Worm (Caenorhabditis elegans) whole organism, dauer: ENCODE results near the gene B0244.17.

Source experiments
- unc-62 ChIP-seq: sonication (generic microtip); optimal IDR thresholded peaks from 2 replicates; lab custom pipeline; 2017; ENCODE audit warnings: missing biosample characterization, missing genetic modification reagents, missing genetic modification characterization

Gene B0244.17

DNA sequence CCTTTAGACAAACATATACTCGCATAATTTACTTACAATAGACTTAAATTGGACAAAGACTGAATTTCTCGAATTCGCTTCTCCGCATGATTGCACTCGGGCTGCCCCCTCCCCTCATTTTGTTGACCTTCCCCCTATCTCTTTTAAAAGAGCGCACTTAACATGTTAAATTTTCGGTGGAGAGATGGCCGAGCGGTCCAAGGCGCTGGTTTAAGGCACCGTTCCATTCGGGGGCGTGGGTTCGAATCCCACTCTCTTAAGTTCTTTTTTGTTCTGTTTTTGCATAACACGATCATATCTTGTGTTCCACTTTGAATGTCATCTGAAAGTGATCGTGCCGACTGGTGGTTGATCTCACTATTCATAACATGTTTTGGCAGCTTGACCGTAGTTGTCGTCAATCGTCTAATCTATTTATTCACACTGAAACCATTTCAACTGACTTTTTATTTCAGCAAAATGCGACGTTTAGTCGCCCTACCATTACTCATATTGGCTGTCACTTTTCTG lies 36.8 kb downstream of the B0244.17 start, which contains the start of gene cutl-23:
TSS of gene cutl-23 (plus strand) at position 460 of the 510 bp plus-strand sequence.
- TF ChIP-seq unc-62 (GFP tag; lab: Kevin White, UChicago) = no peak

ce11 chrIII:5782080-5782479 lies 49.1 kb downstream of the B0244.17 start:
- no peak for TF ChIP-seq unc-62 (GFP tag; lab: Kevin White, UChicago)
